Fruit fly (Drosophila melanogaster) whole organism, embryonic: ENCODE data around the gene Cpr65Au.

Source experiments
- Abd-B ChIP-seq: fragments of 200-800 bp; sonication (Bioruptor generic); optimal IDR thresholded peaks from 2 replicates; lab custom pipeline; 2018; ENCODE audit warnings: missing biosample characterization, mild to moderate bottlenecking, missing genetic modification characterization, moderate library complexity
- Atf3 ChIP-seq: fragments of 200-800 bp; sonication (Bioruptor generic); optimal IDR thresholded peaks from 3 replicates; lab custom pipeline; 2016; ENCODE audit warnings: missing biosample characterization, missing genetic modification characterization
- CG10147 ChIP-seq: fragments of 200-800 bp; sonication (Bioruptor generic); optimal IDR thresholded peaks from 2 replicates; lab custom pipeline; 2019; ENCODE audit warnings: missing biosample characterization, mild to moderate bottlenecking, missing genetic modification characterization, moderate library complexity
- CG11247 ChIP-seq: fragments of 200-800 bp; sonication (Bioruptor generic); IDR thresholded peaks from 2 replicates; pipeline ENCODE4 v1.3.6; 2022; ENCODE audit warnings: missing biosample characterization, missing genetic modification characterization
- CG11560 ChIP-seq: fragments of 200-800 bp; sonication (Bioruptor generic); IDR thresholded peaks from 3 replicates; pipeline ENCODE4 v1.3.6; 2022; ENCODE audit warnings: missing biosample characterization, missing genetic modification characterization
- CG14014 ChIP-seq: fragments of 200-800 bp; sonication (Bioruptor generic); IDR thresholded peaks from 2 replicates; pipeline ENCODE4 v1.3.6; 2022; ENCODE audit warnings: missing biosample characterization, missing genetic modification characterization
- CG14860 ChIP-seq: fragments of 200-800 bp; sonication (Bioruptor generic); IDR thresholded peaks from 3 replicates; pipeline ENCODE4 v1.3.6; 2022; ENCODE audit warnings: missing biosample characterization, missing genetic modification characterization; ENCODE audit not compliant: partially characterized antibody
- CG15514 ChIP-seq: fragments of 200-800 bp; sonication (Bioruptor generic); optimal IDR thresholded peaks from 3 replicates; lab custom pipeline; 2017; ENCODE audit warnings: missing biosample characterization, missing genetic modification characterization, mild to moderate bottlenecking, moderate library complexity, missing genetic modification reagents
- CG17568 ChIP-seq: fragments of 200-800 bp; sonication (Bioruptor generic); optimal IDR thresholded peaks from 2 replicates; lab custom pipeline; 2018; ENCODE audit warnings: missing biosample characterization, mild to moderate bottlenecking, missing genetic modification characterization, moderate library complexity
- CG17829 ChIP-seq: fragments of 200-800 bp; optimal IDR thresholded peaks from 2 replicates; lab custom pipeline; 2019; ENCODE audit warnings: missing biosample characterization, mild to moderate bottlenecking, missing genetic modification characterization, moderate library complexity
- CG1832 ChIP-seq: fragments of 200-800 bp; sonication (Bioruptor generic); optimal IDR thresholded peaks from 2 replicates; lab custom pipeline; 2017; ENCODE audit warnings: missing biosample characterization, mild to moderate bottlenecking, missing genetic modification characterization, inconsistent platforms
- CG32532 ChIP-seq: fragments of 200-800 bp; sonication (Bioruptor generic); IDR thresholded peaks from 2 replicates; pipeline ENCODE4 v1.3.6; 2022; ENCODE audit warnings: missing biosample characterization, missing genetic modification characterization
- CG32767 ChIP-seq: fragments of 200-800 bp; sonication (Bioruptor generic); IDR thresholded peaks from 2 replicates; pipeline ENCODE4 v1.3.6; 2022; ENCODE audit warnings: missing biosample characterization, missing genetic modification characterization
- CG33213 ChIP-seq: fragments of 200-800 bp; sonication (Bioruptor generic); optimal IDR thresholded peaks from 3 replicates; lab custom pipeline; 2016; ENCODE audit warnings: missing biosample characterization, missing genetic modification characterization
- CG34422 ChIP-seq: fragments of 200-800 bp; sonication (Bioruptor generic); IDR thresholded peaks from 3 replicates; pipeline ENCODE4 v1.3.6; 2022; ENCODE audit warnings: missing biosample characterization, missing genetic modification characterization
- CG4617 ChIP-seq: fragments of 200-800 bp; sonication (Bioruptor generic); optimal IDR thresholded peaks from 3 replicates; lab custom pipeline; 2016; ENCODE audit warnings: missing biosample characterization, missing genetic modification characterization, borderline replicate concordance
- CG4730 ChIP-seq: fragments of 200-800 bp; sonication (Bioruptor generic); IDR thresholded peaks from 2 replicates; pipeline ENCODE4 v1.3.6; 2022; ENCODE audit warnings: missing biosample characterization, missing genetic modification characterization
- CG4854 ChIP-seq: fragments of 200-800 bp; sonication (Bioruptor generic); optimal IDR thresholded peaks from 2 replicates; lab custom pipeline; 2016; ENCODE audit warnings: missing biosample characterization, missing genetic modification characterization, inconsistent platforms
- CG6813 ChIP-seq: fragments of 200-800 bp; sonication (Bioruptor generic); optimal IDR thresholded peaks from 2 replicates; lab custom pipeline; 2017; ENCODE audit warnings: missing biosample characterization, missing genetic modification characterization, mild to moderate bottlenecking, moderate library complexity, missing genetic modification reagents
- CG7372 ChIP-seq: fragments of 200-800 bp; sonication (Bioruptor generic); IDR thresholded peaks from 2 replicates; pipeline ENCODE4 v1.3.6; 2022; ENCODE audit warnings: missing biosample characterization, missing genetic modification characterization
- CG7745 ChIP-seq: fragments of 200-800 bp; sonication (Bioruptor generic); optimal IDR thresholded peaks from 2 replicates; lab custom pipeline; 2018; ENCODE audit warnings: missing biosample characterization, mild to moderate bottlenecking, missing genetic modification characterization, moderate library complexity
- CG8089 ChIP-seq: fragments of 200-800 bp; sonication (Bioruptor generic); optimal IDR thresholded peaks from 3 replicates; lab custom pipeline; 2016; ENCODE audit warnings: missing biosample characterization, missing genetic modification characterization
- Elba2 ChIP-seq: fragments of 200-800 bp; sonication (Bioruptor generic); optimal IDR thresholded peaks from 3 replicates; lab custom pipeline; 2016; ENCODE audit warnings: missing biosample characterization, missing genetic modification characterization
- HLH3B ChIP-seq: fragments of 200-800 bp; sonication (Bioruptor generic); IDR thresholded peaks from 2 replicates; pipeline ENCODE4 v1.3.6; 2022; ENCODE audit warnings: missing biosample characterization, missing genetic modification characterization
- Hand ChIP-seq: fragments of 200-800 bp; sonication (Bioruptor generic); optimal IDR thresholded peaks from 2 replicates; lab custom pipeline; 2017; ENCODE audit warnings: mild to moderate bottlenecking, missing biosample characterization, missing genetic modification reagents, missing genetic modification characterization
- HmgZ ChIP-seq: fragments of 200-800 bp; sonication (Bioruptor generic); optimal IDR thresholded peaks from 2 replicates; lab custom pipeline; 2018; ENCODE audit warnings: missing biosample characterization, mild to moderate bottlenecking, missing genetic modification characterization
- Hr78 ChIP-seq, 2 experiments: fragments of 200-800 bp in 1 of 2; fragments of >200 bp in 1 of 2; sonication (Bioruptor generic) in 1 of 2; optimal IDR thresholded peaks; 2 replicates each; lab custom pipeline; 2017 to 2019; ENCODE audit warnings: missing biosample characterization in 2 of 2, missing genetic modification characterization in 2 of 2, mild to moderate bottlenecking in 1 of 2, moderate library complexity in 1 of 2
- Myb ChIP-seq: fragments of 200-800 bp; sonication (Bioruptor generic); optimal IDR thresholded peaks from 2 replicates; lab custom pipeline; 2016; ENCODE audit warnings: missing biosample characterization, missing genetic modification characterization
- Ravus ChIP-seq: fragments of 200-800 bp; sonication (Bioruptor generic); IDR thresholded peaks from 2 replicates; pipeline ENCODE4 v1.3.6; 2022; ENCODE audit warnings: missing biosample characterization, missing genetic modification characterization
- Sox102F ChIP-seq: fragments of 200-800 bp; sonication (Bioruptor generic); optimal IDR thresholded peaks from 2 replicates; lab custom pipeline; 2018; ENCODE audit warnings: missing biosample characterization, mild to moderate bottlenecking, missing genetic modification characterization, moderate library complexity
- YL-1 ChIP-seq: fragments of 200-800 bp; sonication (Bioruptor generic); optimal IDR thresholded peaks from 3 replicates; lab custom pipeline; 2017; ENCODE audit warnings: missing biosample characterization, mild to moderate bottlenecking, missing genetic modification characterization
- amos ChIP-seq: fragments of 200-800 bp; sonication (Bioruptor generic); IDR thresholded peaks from 2 replicates; pipeline ENCODE4 v1.3.6; 2022; ENCODE audit warnings: missing biosample characterization, missing genetic modification characterization; ENCODE audit not compliant: partially characterized antibody
- bsh ChIP-seq, 2 experiments: fragments of 200-800 bp; sonication (Bioruptor generic); optimal IDR thresholded peaks; 2 replicates each; lab custom pipeline; 2017 to 2018; ENCODE audit warnings: mild to moderate bottlenecking in 2 of 2, missing biosample characterization in 2 of 2, missing genetic modification characterization in 2 of 2, moderate library complexity in 1 of 2
- chm ChIP-seq: fragments of 200-800 bp; sonication (Bioruptor generic); IDR thresholded peaks from 2 replicates; pipeline ENCODE4 v1.3.6; 2022; ENCODE audit warnings: missing biosample characterization, missing genetic modification characterization
- dati ChIP-seq: fragments of 200-800 bp; sonication (Bioruptor generic); IDR thresholded peaks from 2 replicates; pipeline ENCODE4 v1.3.6; 2022; ENCODE audit warnings: missing biosample characterization, missing genetic modification characterization
- emc ChIP-seq: fragments of 200-800 bp; sonication (Bioruptor generic); optimal IDR thresholded peaks from 2 replicates; lab custom pipeline; 2016; ENCODE audit warnings: missing biosample characterization, missing genetic modification characterization
- fd3F ChIP-seq: fragments of 200-800 bp; sonication (Bioruptor generic); optimal IDR thresholded peaks from 2 replicates; lab custom pipeline; 2018; ENCODE audit warnings: missing biosample characterization, mild to moderate bottlenecking, missing genetic modification characterization, moderate library complexity
- gfzf ChIP-seq: fragments of 200-800 bp; sonication (Bioruptor generic); optimal IDR thresholded peaks from 2 replicates; lab custom pipeline; 2016; ENCODE audit warnings: missing biosample characterization, mild to moderate bottlenecking, missing genetic modification characterization, moderate library complexity
- gsb ChIP-seq: fragments of 200-800 bp; sonication (Bioruptor generic); IDR thresholded peaks from 2 replicates; pipeline ENCODE4 v1.3.6; 2022; ENCODE audit warnings: missing biosample characterization, missing genetic modification characterization
- insv ChIP-seq, 2 experiments: fragments of 200-800 bp; sonication (Bioruptor generic); optimal IDR thresholded peaks; 3 replicates each; lab custom pipeline; 2016 to 2018; ENCODE audit warnings: missing biosample characterization in 2 of 2, missing genetic modification characterization in 2 of 2
- inv ChIP-seq: fragments of 200-800 bp; sonication (Bioruptor generic); IDR thresholded peaks from 2 replicates; pipeline ENCODE4 v1.3.6; 2022; ENCODE audit warnings: missing biosample characterization, missing genetic modification characterization; ENCODE audit not compliant: partially characterized antibody
- jigr1 ChIP-seq: fragments of 200-800 bp; sonication (Bioruptor generic); IDR thresholded peaks from 3 replicates; pipeline ENCODE4 v1.3.6; 2022; ENCODE audit warnings: missing biosample characterization, missing genetic modification characterization
- nerfin-1 ChIP-seq: fragments of 200-800 bp; sonication (Bioruptor generic); optimal IDR thresholded peaks from 3 replicates; lab custom pipeline; 2019; ENCODE audit warnings: missing biosample characterization, mild to moderate bottlenecking, missing genetic modification characterization, moderate library complexity
- nerfin-2 ChIP-seq: fragments of 200-800 bp; sonication (Bioruptor generic); IDR thresholded peaks from 2 replicates; pipeline ENCODE4 v1.3.6; 2022; ENCODE audit warnings: missing biosample characterization, missing genetic modification characterization; ENCODE audit not compliant: partially characterized antibody
- scrt ChIP-seq: fragments of 200-800 bp; sonication (Bioruptor generic); optimal IDR thresholded peaks from 2 replicates; lab custom pipeline; 2018; ENCODE audit warnings: missing biosample characterization, mild to moderate bottlenecking, missing genetic modification characterization, moderate library complexity
- sima ChIP-seq: fragments of 200-800 bp; sonication (Bioruptor generic); optimal IDR thresholded peaks from 2 replicates; lab custom pipeline; 2016; ENCODE audit warnings: missing biosample characterization, missing genetic modification characterization
- sob ChIP-seq: fragments of 200-800 bp; sonication (Bioruptor generic); IDR thresholded peaks from 2 replicates; pipeline ENCODE4 v1.3.6; 2022; ENCODE audit warnings: missing biosample characterization, missing genetic modification characterization
- trem ChIP-seq: fragments of 200-800 bp; optimal IDR thresholded peaks from 3 replicates; lab custom pipeline; 2019; ENCODE audit warnings: missing biosample characterization, mild to moderate bottlenecking, missing genetic modification characterization, moderate library complexity
- ttk ChIP-seq: fragments of 200-800 bp; sonication (Bioruptor generic); IDR thresholded peaks from 2 replicates; pipeline ENCODE4 v2.1.2; 2022; ENCODE audit warnings: missing biosample characterization, missing genetic modification characterization
- zf30C ChIP-seq: fragments of 200-800 bp; sonication (Bioruptor generic); optimal IDR thresholded peaks from 3 replicates; lab custom pipeline; 2018; ENCODE audit warnings: missing biosample characterization, mild to moderate bottlenecking, missing genetic modification characterization
- zfh2 ChIP-seq: fragments of 200-800 bp; sonication (Bioruptor generic); optimal IDR thresholded peaks from 2 replicates; lab custom pipeline; 2016; ENCODE audit warnings: missing biosample characterization, missing genetic modification characterization

Gene Cpr65Au

dm6 chr3L:6173826-6174255 lies 41.9 kb upstream of the Cpr65Au start, which contains the start of the genes fmt and CG7376 (continued):
- TF ChIP-seq CG14860 (GFP tag; lab: Robert Waterston, UW) (peak; percentile 89), CG11560 (tag; lab: Robert Waterston, UW) (no peak), CG32767 (GFP tag; lab: Robert Waterston, UW) (no peak), gfzf (no peak), HmgZ (peak; percentile 23), insv (GFP tag; optimal IDR thresholded peaks at IDR 0.05; lab: Kevin White, UChicago) (no peak), gsb (GFP tag; lab: Robert Waterston, UW) (no peak), CG7745 (tag; lab: Kevin White, UChicago) (no peak), scrt (GFP tag; lab: Kevin White, UChicago) (no peak), HLH3B (GFP tag; lab: Robert Waterston, UW) (no peak), chm (no peak), CG14014 (GFP tag; lab: Robert Waterston, UW) (no peak), CG7372 (GFP tag; lab: Robert Waterston, UW) (no peak), CG32532 (no peak; the same call in 1 of the 2 replicates), CG8089 (GFP tag; lab: Kevin White, UChicago) (no peak), Sox102F (GFP tag; lab: Kevin White, UChicago) (no peak), CG34422 (GFP tag; lab: Robert Waterston, UW) (no peak), CG10147 (GFP tag; lab: Kevin White, UChicago) (no peak), amos (GFP tag; lab: Robert Waterston, UW) (peak; percentile 63), CG4854 (GFP tag; lab: Kevin White, UChicago) (no peak), Hand (GFP tag; lab: Kevin White, UChicago) (no peak), sima (no peak), Elba2 (GFP tag; lab: Kevin White, UChicago) (no peak), dati (GFP tag; lab: Robert Waterston, UW) (no peak), sob (no peak), CG11247 (no peak), Abd-B (no peak), zfh2 (no peak), CG17829 (tag; lab: Kevin White, UChicago) (peak; percentile 69), ttk (GFP tag; lab: Robert Waterston, UW) (no peak), bsh (GFP tag; optimal IDR thresholded peaks at IDR 0.05; lab: Kevin White, UChicago) (no peak), Hr78 (GFP tag; optimal IDR thresholded peaks at IDR 0.05; lab: Kevin White, UChicago) (no peak), inv (GFP tag; lab: Robert Waterston, UW) (peak; percentile 66), CG6813 (GFP tag; lab: Kevin White, UChicago) (no peak), emc (GFP tag; lab: Kevin White, UChicago) (no peak), nerfin-1 (tag; lab: Kevin White, UChicago) (peak; percentile 28), trem (peak; percentile 72), CG17568 (no peak), fd3F (GFP tag; lab: Kevin White, UChicago) (peak; percentile 37), YL-1 (GFP tag; lab: Kevin White, UChicago) (peak; percentile 78), CG33213 (GFP tag; lab: Kevin White, UChicago) (no peak), CG1832 (no peak), Myb (GFP tag; lab: Kevin White, UChicago) (no peak), Ravus (GFP tag; lab: Robert Waterston, UW) (no peak), jigr1 (GFP tag; lab: Robert Waterston, UW) (no peak), CG4730 (GFP tag; lab: Robert Waterston, UW) (no peak), Atf3 (no peak), CG15514 (GFP tag; lab: Kevin White, UChicago) (no peak), zf30C (GFP tag; lab: Kevin White, UChicago) (no peak), nerfin-2 (GFP tag; lab: Robert Waterston, UW) (peak; percentile 90), CG4617 (GFP tag; lab: Kevin White, UChicago) (no peak)
